Worm (Caenorhabditis elegans) whole organism, L1 larva: Measurements from ENCODE around the gene sri-69.

Experiments used
- alr-1 ChIP-seq: fragments of 200-800 bp; sonication (Bioruptor generic); optimal IDR thresholded peaks from 2 replicates; lab custom pipeline; 2018; ENCODE audit warnings: borderline replicate concordance, mild to moderate bottlenecking, missing genetic modification characterization, missing compliant biosample characterization
- ama-1 ChIP-seq: fragments of 150-350 bp; optimal IDR thresholded peaks from 2 replicates; lab custom pipeline; 2014
- lir-3 ChIP-seq: sonication (generic microtip); optimal IDR thresholded peaks from 2 replicates; lab custom pipeline; 2016; ENCODE audit warnings: mild to moderate bottlenecking, missing genetic modification characterization, moderate library complexity, missing compliant biosample characterization; ENCODE audit not compliant: poor library complexity
- nhr-77 ChIP-seq: fragments of 150-350 bp; optimal IDR thresholded peaks from 2 replicates; lab custom pipeline; 2014; ENCODE audit warnings: missing biosample characterization, missing genetic modification characterization
- nhr-85 ChIP-seq: sonication (generic microtip); peaks from one replicate; lab custom pipeline; 2016; ENCODE audit warnings: missing genetic modification characterization, inconsistent platforms, missing compliant biosample characterization
- pag-3 ChIP-seq: sonication (generic microtip); optimal IDR thresholded peaks from 2 replicates; lab custom pipeline; 2017; ENCODE audit warnings: missing genetic modification characterization, mild to moderate bottlenecking, missing compliant biosample characterization, antibody characterized with exemption, borderline replicate concordance; ENCODE audit not compliant: insufficient read depth
- rnt-1 ChIP-seq: sonication (generic microtip); optimal IDR thresholded peaks from 2 replicates; lab custom pipeline; 2016; ENCODE audit warnings: mild to moderate bottlenecking, missing genetic modification characterization, moderate library complexity, missing compliant biosample characterization
- snpc-4 ChIP-seq: fragments of 150-350 bp; optimal IDR thresholded peaks from 2 replicates; lab custom pipeline; 2014; ENCODE audit warnings: missing biosample characterization, missing genetic modification characterization
- unc-130 ChIP-seq: fragments of 150-350 bp; optimal IDR thresholded peaks from 2 replicates; lab custom pipeline; 2017; ENCODE audit warnings: missing biosample characterization, missing genetic modification characterization, inconsistent platforms
- zip-4 ChIP-seq: fragments of 200-800 bp; sonication (Bioruptor generic); optimal IDR thresholded peaks from 2 replicates; lab custom pipeline; 2018; ENCODE audit warnings: mild to moderate bottlenecking, missing genetic modification characterization, moderate library complexity, missing compliant biosample characterization

DNA sequence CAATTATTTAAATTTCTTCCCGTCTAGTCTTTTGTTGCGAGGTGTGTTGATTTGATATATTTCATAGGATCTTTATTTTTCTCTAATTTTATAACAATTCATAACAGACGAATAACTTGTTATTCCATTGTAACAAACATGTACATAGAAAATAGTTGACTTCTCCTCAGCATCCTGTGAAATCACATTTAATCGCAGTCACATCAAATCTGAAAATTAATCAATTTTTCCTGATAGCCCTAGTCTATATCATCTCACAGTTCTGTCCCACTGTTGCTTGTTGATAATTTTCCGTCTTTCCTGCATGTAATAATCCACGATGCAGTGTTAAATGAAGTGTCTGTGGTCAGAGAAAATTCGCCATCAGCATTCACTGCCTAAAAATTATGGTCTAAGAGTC lies 20.4 kb downstream of the sri-69 start:
- TF ChIP-seq ama-1 (no peak), pag-3 (tag; lab: Kevin White, UChicago) (no peak), zip-4 (GFP tag; lab: Kevin White, UChicago) (no peak), nhr-77 (tag; lab: Kevin White, UChicago) (no peak), snpc-4 (no peak), lir-3 (tag; lab: Kevin White, UChicago) (no peak), rnt-1 (tag; lab: Kevin White, UChicago) (no peak), alr-1 (tag; lab: Kevin White, UChicago) (no peak), nhr-85 (tag; lab: Kevin White, UChicago) (no peak), unc-130 (tag; lab: Kevin White, UChicago) (no peak)
